Worm (Caenorhabditis elegans) whole organism, L3 larva: ENCODE results near the gene Y46D2A.1.

Experiments
- R02D3.7 ChIP-seq: fragments of 150-350 bp; optimal IDR thresholded peaks from 2 replicates; lab custom pipeline; 2014; ENCODE audit warnings: missing biosample characterization, missing genetic modification characterization
- ZK546.5 ChIP-seq: sonication (generic microtip); optimal IDR thresholded peaks from 2 replicates; lab custom pipeline; 2017; ENCODE audit warnings: missing biosample characterization, missing genetic modification characterization
- ama-1 ChIP-seq: fragments of 150-350 bp; optimal IDR thresholded peaks from 2 replicates; lab custom pipeline; 2018
- ceh-16 ChIP-seq: sonication (generic microtip); optimal IDR thresholded peaks from 2 replicates; lab custom pipeline; 2017; ENCODE audit warnings: missing biosample characterization, missing genetic modification characterization
- ceh-28 ChIP-seq: fragments of 150-350 bp; optimal IDR thresholded peaks from 2 replicates; lab custom pipeline; 2014; ENCODE audit warnings: missing biosample characterization, missing genetic modification reagents, missing genetic modification characterization
- ceh-82 ChIP-seq: fragments of 150-350 bp; optimal IDR thresholded peaks from 2 replicates; lab custom pipeline; 2014; ENCODE audit warnings: missing biosample characterization, missing genetic modification characterization
- egl-27 ChIP-seq: sonication (generic microtip); optimal IDR thresholded peaks from 4 replicates; lab custom pipeline; 2017; ENCODE audit warnings: missing biosample characterization, missing genetic modification reagents, missing genetic modification characterization
- egl-5 ChIP-seq: fragments of 150-350 bp; optimal IDR thresholded peaks from 2 replicates; lab custom pipeline; 2017; ENCODE audit warnings: missing biosample characterization, missing genetic modification reagents, missing genetic modification characterization, inconsistent platforms
- elt-3 ChIP-seq, 3 experiments: fragments of 150-350 bp in 1 of 3; sonication (generic microtip) in 2 of 3; optimal IDR thresholded peaks; 2 replicates in 2 of 3; 4 replicates in 1 of 3; lab custom pipeline; 2014 to 2017; ENCODE audit warnings: missing biosample characterization in 3 of 3, missing genetic modification characterization in 3 of 3
- eor-1 ChIP-seq, 2 experiments: fragments of 150-350 bp; optimal IDR thresholded peaks; 2 replicates each; lab custom pipeline; 2014 to 2018; ENCODE audit warnings: missing biosample characterization in 2 of 2, missing genetic modification characterization in 2 of 2
- fkh-10 ChIP-seq: sonication (generic microtip); optimal IDR thresholded peaks from 2 replicates; lab custom pipeline; 2017; ENCODE audit warnings: missing biosample characterization, missing genetic modification reagents, missing genetic modification characterization
- fkh-2 ChIP-seq: fragments of 150-350 bp; optimal IDR thresholded peaks from 2 replicates; lab custom pipeline; 2014; ENCODE audit warnings: missing biosample characterization, missing genetic modification reagents, missing genetic modification characterization
- fos-1 ChIP-seq: fragments of 150-350 bp; optimal IDR thresholded peaks from 2 replicates; lab custom pipeline; 2014; ENCODE audit warnings: missing biosample characterization, missing genetic modification characterization
- hmg-11 ChIP-seq: sonication (generic microtip); optimal IDR thresholded peaks from 2 replicates; lab custom pipeline; 2016; ENCODE audit warnings: missing genetic modification characterization, missing compliant biosample characterization
- jun-1 ChIP-seq: fragments of 150-350 bp; optimal IDR thresholded peaks from 2 replicates; lab custom pipeline; 2014; ENCODE audit warnings: missing biosample characterization, missing genetic modification reagents, missing genetic modification characterization
- lin-15B ChIP-seq: fragments of 150-350 bp; optimal IDR thresholded peaks from 2 replicates; lab custom pipeline; 2014; ENCODE audit warnings: missing biosample characterization, missing genetic modification characterization
- lsy-12 ChIP-seq: sonication (generic microtip); optimal IDR thresholded peaks from 2 replicates; lab custom pipeline; 2016; ENCODE audit warnings: mild to moderate bottlenecking, missing genetic modification characterization, missing compliant biosample characterization
- nfya-1 ChIP-seq: sonication (generic microtip); optimal IDR thresholded peaks from 2 replicates; lab custom pipeline; 2017; ENCODE audit warnings: missing genetic modification characterization, mild to moderate bottlenecking, missing compliant biosample characterization, antibody characterized with exemption, moderate library complexity; ENCODE audit not compliant: insufficient read depth
- nhr-11 ChIP-seq: fragments of 150-350 bp; optimal IDR thresholded peaks from 2 replicates; lab custom pipeline; 2014; ENCODE audit warnings: missing biosample characterization, missing genetic modification characterization
- nhr-12 ChIP-seq: fragments of 150-350 bp; optimal IDR thresholded peaks from 2 replicates; lab custom pipeline; 2014; ENCODE audit warnings: missing biosample characterization, missing genetic modification characterization
- nhr-25 ChIP-seq: sonication (generic microtip); optimal IDR thresholded peaks from 2 replicates; lab custom pipeline; 2017; ENCODE audit warnings: missing biosample characterization, missing genetic modification characterization
- nhr-28 ChIP-seq: fragments of 150-350 bp; optimal IDR thresholded peaks from 2 replicates; lab custom pipeline; 2014; ENCODE audit warnings: missing biosample characterization, missing genetic modification characterization
- nhr-67 ChIP-seq: fragments of 150-350 bp; optimal IDR thresholded peaks from 2 replicates; lab custom pipeline; 2014; ENCODE audit warnings: missing biosample characterization, missing genetic modification characterization
- nhr-76 ChIP-seq: fragments of 150-350 bp; sonication (generic microtip); optimal IDR thresholded peaks from 5 replicates; lab custom pipeline; 2014; ENCODE audit warnings: missing biosample characterization, missing genetic modification characterization
- nhr-77 ChIP-seq: fragments of 150-350 bp; optimal IDR thresholded peaks from 2 replicates; lab custom pipeline; 2014; ENCODE audit warnings: missing biosample characterization, missing genetic modification characterization
- skn-1 ChIP-seq: fragments of 150-350 bp; optimal IDR thresholded peaks from 2 replicates; lab custom pipeline; 2014; ENCODE audit warnings: missing biosample characterization, missing genetic modification characterization
- unc-39 ChIP-seq: sonication (generic microtip); optimal IDR thresholded peaks from 4 replicates; lab custom pipeline; 2017; ENCODE audit warnings: missing biosample characterization, missing genetic modification characterization
- unc-62 ChIP-seq: fragments of 150-350 bp; sonication (generic microtip); optimal IDR thresholded peaks from 4 replicates; lab custom pipeline; 2014; ENCODE audit warnings: missing biosample characterization, missing genetic modification reagents, missing genetic modification characterization
- zag-1 ChIP-seq: fragments of 150-350 bp; optimal IDR thresholded peaks from 2 replicates; lab custom pipeline; 2014; ENCODE audit warnings: missing biosample characterization, missing genetic modification characterization
- ztf-11 ChIP-seq: fragments of 150-350 bp; optimal IDR thresholded peaks from 2 replicates; lab custom pipeline; 2014; ENCODE audit warnings: missing biosample characterization, missing genetic modification characterization
- ztf-4 ChIP-seq: fragments of 150-350 bp; optimal IDR thresholded peaks from 2 replicates; lab custom pipeline; 2014; ENCODE audit warnings: missing biosample characterization, missing genetic modification characterization

The Y46D2A.1 gene

DNA sequence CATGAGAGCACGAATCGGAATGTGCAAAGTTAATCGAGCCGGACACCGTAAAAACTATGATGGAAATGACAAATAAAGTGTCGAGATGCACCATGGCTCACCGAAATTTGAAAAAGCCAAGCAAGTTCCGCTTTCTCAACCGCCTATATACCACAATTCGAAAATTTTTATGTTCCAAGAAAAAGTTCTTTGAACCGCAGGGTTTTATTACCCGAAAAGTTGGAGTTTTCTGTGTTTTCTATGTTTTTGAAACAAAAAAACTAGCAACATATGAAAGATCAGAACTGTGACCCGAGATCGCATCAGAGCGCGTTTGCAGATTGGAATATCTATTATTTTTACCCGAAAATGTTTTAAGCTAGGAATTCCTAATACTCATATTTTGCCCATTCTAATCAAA, 4.7 kb downstream of the Y46D2A.1 start, which contains the start of gene Y46D2A.3:
Gene Y46D2A.3, minus strand, starts transcription at position 101 of the 400 bp plus-strand sequence.
- TF ChIP-seq skn-1 (tag; lab: Kevin White, UChicago) (no peak), eor-1 (tag; optimal IDR thresholded peaks at IDR 0.05; lab: Kevin White, UChicago) (no peak)

ce11 chrII:3332039-3332438, 9.7 kb downstream of the Y46D2A.1 start, which contains the start of gene irld-27:
Gene irld-27, plus strand, starts transcription at chrII:3332339.
- TF ChIP-seq egl-5 (tag; lab: Kevin White, UChicago) (no peak), ztf-4 (tag; lab: Kevin White, UChicago) (no peak), jun-1 (no peak), eor-1 (tag; optimal IDR thresholded peaks at IDR 0.05; lab: Kevin White, UChicago) (no peak), ceh-82 (tag; lab: Kevin White, UChicago) (no peak), fkh-2 (tag; lab: Kevin White, UChicago) (no peak)
- TF ChIP-seq, all 47 proteins: peak for 0

DNA sequence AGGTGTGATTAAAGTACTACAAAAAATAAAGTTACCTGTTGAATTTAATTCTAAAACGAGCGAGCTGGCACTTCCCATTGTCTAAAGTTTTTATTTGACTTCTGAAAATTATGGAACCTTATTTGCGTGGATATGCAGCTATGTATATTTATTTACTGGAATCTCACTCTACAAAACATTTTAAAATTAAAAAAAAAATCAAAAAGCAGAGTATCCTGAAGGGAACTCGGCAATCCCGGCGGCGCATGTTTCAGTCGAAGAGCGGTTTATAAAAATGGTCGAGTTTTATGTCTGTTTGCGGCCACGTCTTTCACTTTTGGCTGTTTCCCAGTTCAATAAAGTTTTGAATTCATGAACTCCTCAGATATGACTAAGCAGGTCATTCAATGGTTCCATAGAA, 14.7 kb downstream of the Y46D2A.1 start, which contains the start of gene F14D2.19:
Gene F14D2.19, minus strand, starts transcription at position 101 of the 400 bp plus-strand sequence.
- no peak for TF ChIP-seq fkh-2 (tag; lab: Kevin White, UChicago)
- TF ChIP-seq nhr-76 (tag; lab: Kevin White, UChicago), result no peak
- no peak for TF ChIP-seq ama-1
- TF ChIP-seq ztf-11, result no peak
- TF ChIP-seq lsy-12, result no peak
- no peak for TF ChIP-seq nhr-11 (tag; lab: Kevin White, UChicago)

DNA sequence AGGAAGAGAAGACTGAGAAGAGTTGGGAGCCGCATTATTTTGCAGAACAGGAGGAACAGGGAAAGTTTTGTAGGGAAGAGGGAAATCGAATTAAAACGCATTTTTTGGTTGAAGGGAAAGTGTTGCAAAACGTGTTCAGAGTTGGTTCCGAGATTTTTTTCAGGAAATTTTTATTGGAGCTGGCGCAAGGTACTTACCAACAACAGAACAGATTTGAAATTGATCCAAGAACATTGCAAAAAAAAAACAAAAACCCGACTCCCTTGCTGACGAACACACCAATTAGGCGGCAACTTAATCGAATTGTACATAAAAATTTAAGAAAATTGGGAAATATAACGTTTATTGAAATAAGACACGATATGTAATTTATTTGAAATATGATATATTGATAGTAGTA, 16.2 kb downstream of the Y46D2A.1 start, which contains the start of gene F14D2.7:
Gene F14D2.7, minus strand, starts transcription at position 101 of the 400 bp plus-strand sequence.
- no peak for TF ChIP-seq ceh-82 (tag; lab: Kevin White, UChicago)
- no peak for TF ChIP-seq nhr-25 (tag; lab: Kevin White, UChicago)
- TF ChIP-seq R02D3.7 (tag; lab: Kevin White, UChicago), result no peak
- TF ChIP-seq unc-39 (tag; lab: Kevin White, UChicago), result no peak
- TF ChIP-seq, all 47 proteins: peak for 0

- no peak for TF ChIP-seq nhr-28 (tag; lab: Kevin White, UChicago)
- TF ChIP-seq nhr-76 (tag; lab: Kevin White, UChicago), result no peak
- TF ChIP-seq ceh-16 (tag; lab: Kevin White, UChicago), result no peak
- TF ChIP-seq lsy-12, result no peak
- no peak for TF ChIP-seq egl-27 (tag; lab: Kevin White, UChicago)
- TF ChIP-seq nhr-12 (tag; lab: Kevin White, UChicago), result no peak
- TF ChIP-seq ztf-4 (tag; lab: Kevin White, UChicago), result no peak
- TF ChIP-seq skn-1 (tag; lab: Kevin White, UChicago), result no peak
- TF ChIP-seq fkh-10, result no peak
- no peak for TF ChIP-seq elt-3 (tag; optimal IDR thresholded peaks at IDR 0.05; lab: Kevin White, UChicago)
- no peak for TF ChIP-seq nhr-25 (tag; lab: Kevin White, UChicago)
- no peak for TF ChIP-seq R02D3.7 (tag; lab: Kevin White, UChicago)
- TF ChIP-seq nfya-1, result no peak
- no peak for TF ChIP-seq hmg-11 (tag; lab: Kevin White, UChicago)
- TF ChIP-seq egl-5 (tag; lab: Kevin White, UChicago), result no peak
- no peak for TF ChIP-seq nhr-77
- TF ChIP-seq, all 47 proteins: peak for 0
These were observed 17.9 kb downstream of the Y46D2A.1 start, which contains the start of gene F14D2.5 for ce11 chrII:3340251-3340650. Gene F14D2.5, plus strand, starts transcription at chrII:3340551.

ce11 chrII:3340818-3341217, 18.5 kb downstream of the Y46D2A.1 start:
- no peak for TF ChIP-seq ama-1
- TF ChIP-seq zag-1, result no peak

- no peak for TF ChIP-seq nhr-67 (tag; lab: Kevin White, UChicago)
- TF ChIP-seq lin-15B, result no peak
- no peak for TF ChIP-seq ZK546.5 (tag; lab: Kevin White, UChicago)
- no peak for TF ChIP-seq ceh-16 (tag; lab: Kevin White, UChicago)
- TF ChIP-seq hmg-11 (tag; lab: Kevin White, UChicago), result no peak
- TF ChIP-seq egl-27 (tag; lab: Kevin White, UChicago), result no peak
- no peak for TF ChIP-seq nhr-28 (tag; lab: Kevin White, UChicago)
- no peak for TF ChIP-seq nfya-1
- TF ChIP-seq fkh-10, result no peak
- TF ChIP-seq eor-1 (tag; optimal IDR thresholded peaks at IDR 0.05; lab: Kevin White, UChicago), result no peak
- TF ChIP-seq ceh-28, result no peak
- TF ChIP-seq ztf-11, result no peak
- TF ChIP-seq unc-62 (GFP tag; lab: Kevin White, UChicago), result no peak
- no peak for TF ChIP-seq nhr-77
- TF ChIP-seq fos-1, result no peak
These were observed 19.6 kb downstream of the Y46D2A.1 start, which contains the start of gene F14D2.11 for ce11 chrII:3341989-3342388. Gene F14D2.11, minus strand, starts transcription at chrII:3342089.
